Fruit fly (Drosophila melanogaster): ENCODE measurements around the gene CG14195.

dm6 chrX:19212954-19213353 is 1.1 kb upstream of the CG14195 start, which contains the start of gene Mur18B:
- TF ChIP-seq tai (GFP tag; optimal IDR thresholded peaks at IDR 0.05) (no peak), sage (GFP tag; optimal IDR thresholded peaks at IDR 0.05) (no peak), Hr78 (GFP tag; optimal IDR thresholded peaks at IDR 0.05) (no peak), CG9705 (GFP tag; optimal IDR thresholded peaks at IDR 0.05) (no peak), pan (optimal IDR thresholded peaks at IDR 0.05) (no peak), fru (GFP tag; optimal IDR thresholded peaks at IDR 0.05) (no peak), Myc (optimal IDR thresholded peaks at IDR 0.05) (no peak), ey (GFP tag; optimal IDR thresholded peaks at IDR 0.05) (no peak), lola (GFP tag; optimal IDR thresholded peaks at IDR 0.05) (no peak), Mio (GFP tag; optimal IDR thresholded peaks at IDR 0.05) (no peak), CG32264 (GFP tag; optimal IDR thresholded peaks at IDR 0.05) (no peak), Abd-B (GFP tag; optimal IDR thresholded peaks at IDR 0.05) (no peak), woc (GFP tag; optimal IDR thresholded peaks at IDR 0.05) (no peak)

Measured in whole organism, wandering third instar larva.